Fruit fly (Drosophila melanogaster): ENCODE measurements around the gene Polr2B.

The Polr2B gene

DNA sequence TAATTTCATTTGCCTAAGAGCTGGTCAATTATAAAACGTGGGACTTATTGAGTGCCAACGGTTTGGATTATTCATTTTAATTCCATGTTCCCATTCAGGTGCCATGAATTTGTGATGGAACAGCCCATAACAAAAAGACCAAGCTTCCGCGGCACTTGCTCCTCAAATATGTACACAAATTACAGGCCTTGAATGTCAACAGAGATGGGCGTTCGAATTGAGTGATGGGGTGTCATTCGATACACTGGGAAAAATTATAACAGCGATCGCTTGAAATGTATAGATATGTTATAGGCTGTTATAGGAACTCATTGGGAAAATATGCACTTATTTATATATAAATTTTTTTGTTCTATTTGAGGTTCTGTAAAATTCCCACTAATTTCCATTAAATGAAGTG is 9.5 kb upstream of the Polr2B start (continued):
- no peak for TF ChIP-seq CG11696 (GFP tag; IDR thresholded peaks at IDR 0.05)
- no peak for TF ChIP-seq fru (optimal IDR thresholded peaks at IDR 0.05)
- no peak for TF ChIP-seq ewg (GFP tag; optimal IDR thresholded peaks at IDR 0.05)
- peak; percentile 21 for TF ChIP-seq dmrt99B (tag; optimal IDR thresholded peaks at IDR 0.05)
- TF ChIP-seq CG9932 (GFP tag; IDR thresholded peaks at IDR 0.05), result no peak
- no peak for TF ChIP-seq CG17912 (GFP tag; optimal IDR thresholded peaks at IDR 0.05)
- TF ChIP-seq NC2β (GFP tag; optimal IDR thresholded peaks at IDR 0.05), result no peak
- no peak for TF ChIP-seq CG11247 (GFP tag; IDR thresholded peaks at IDR 0.05)
- TF ChIP-seq ci (GFP tag; IDR thresholded peaks at IDR 0.05), result no peak
- TF ChIP-seq lov (optimal IDR thresholded peaks at IDR 0.05), result no peak
- no peak for TF ChIP-seq lov (GFP tag; IDR thresholded peaks at IDR 0.05)
- TF ChIP-seq CG16815 (GFP tag; optimal IDR thresholded peaks at IDR 0.05), result no peak
- TF ChIP-seq fd96Cb (tag; optimal IDR thresholded peaks at IDR 0.05), result no peak
- TF ChIP-seq CG6813 (GFP tag; optimal IDR thresholded peaks at IDR 0.05), result peak; percentile 22
- no peak for TF ChIP-seq HmgZ (tag; optimal IDR thresholded peaks at IDR 0.05)
- no peak for TF ChIP-seq knrl (GFP tag; IDR thresholded peaks at IDR 0.05; ENCODE audit: partially characterized antibody)
- no peak for TF ChIP-seq Sry-β (GFP tag; optimal IDR thresholded peaks at IDR 0.05)
- peak; percentile 36 for TF ChIP-seq tap (tag; optimal IDR thresholded peaks at IDR 0.05)
- TF ChIP-seq unpg (GFP tag; optimal IDR thresholded peaks at IDR 0.05), result no peak
- no peak for TF ChIP-seq MESR4 (GFP tag; optimal IDR thresholded peaks at IDR 0.05)
- TF ChIP-seq CTCF (GFP tag; optimal IDR thresholded peaks at IDR 0.05), result no peak
- TF ChIP-seq ERR (GFP tag; optimal IDR thresholded peaks at IDR 0.05), result no peak
- TF ChIP-seq schlank (tag; optimal IDR thresholded peaks at IDR 0.05), result no peak
- no peak for TF ChIP-seq CG11723 (GFP tag; optimal IDR thresholded peaks at IDR 0.05)
- TF ChIP-seq CG7372 (GFP tag; IDR thresholded peaks at IDR 0.05), result no peak
- no peak for TF ChIP-seq twi (tag; optimal IDR thresholded peaks at IDR 0.05)
- TF ChIP-seq nerfin-2 (GFP tag; IDR thresholded peaks at IDR 0.05; ENCODE audit: partially characterized antibody), result no peak
- TF ChIP-seq gfzf (GFP tag; optimal IDR thresholded peaks at IDR 0.05), result no peak
- TF ChIP-seq Dp (GFP tag; optimal IDR thresholded peaks at IDR 0.05), result no peak
- TF ChIP-seq otp (GFP tag; IDR thresholded peaks at IDR 0.05), result no peak
- no peak for TF ChIP-seq hkb (optimal IDR thresholded peaks at IDR 0.05)
- 0 out of 2 replicates have a peak, but pooled peaks have one; percentile 18 for TF ChIP-seq hkb (GFP tag; IDR thresholded peaks at IDR 0.05)
- no peak for TF ChIP-seq Trl (optimal IDR thresholded peaks at IDR 0.05)
- TF ChIP-seq Trl (GFP tag; optimal IDR thresholded peaks at IDR 0.05), result no peak
- TF ChIP-seq CG10366 (GFP tag; IDR thresholded peaks at IDR 0.05), result no peak
- TF ChIP-seq Xbp1 (GFP tag; optimal IDR thresholded peaks at IDR 0.05), result no peak
- TF ChIP-seq scrt (GFP tag; optimal IDR thresholded peaks at IDR 0.05), result no peak
- TF ChIP-seq lmd (GFP tag; IDR thresholded peaks at IDR 0.05), result no peak
- TF ChIP-seq HmgD (GFP tag; optimal IDR thresholded peaks at IDR 0.05), result no peak
- TF ChIP-seq Sox102F (GFP tag; optimal IDR thresholded peaks at IDR 0.05), result peak; percentile 24
- no peak for TF ChIP-seq CG17385 (GFP tag; optimal IDR thresholded peaks at IDR 0.05)
- TF ChIP-seq CG18011 (GFP tag; optimal IDR thresholded peaks at IDR 0.05), result no peak
- TF ChIP-seq Dip3 (GFP tag; optimal IDR thresholded peaks at IDR 0.05), result no peak
- TF ChIP-seq CG14014 (GFP tag; IDR thresholded peaks at IDR 0.05), result no peak
- no peak for TF ChIP-seq sima (GFP tag; optimal IDR thresholded peaks at IDR 0.05)
- no peak for TF ChIP-seq Dek (tag; optimal IDR thresholded peaks at IDR 0.05)
- TF ChIP-seq so (GFP tag; IDR thresholded peaks at IDR 0.05), result no peak
- no peak for TF ChIP-seq Abd-B (GFP tag; optimal IDR thresholded peaks at IDR 0.05)
- no peak for TF ChIP-seq CG34422 (GFP tag; IDR thresholded peaks at IDR 0.05)
- TF ChIP-seq CG6175 (GFP tag; IDR thresholded peaks at IDR 0.05), result no peak
- TF ChIP-seq sens-2 (GFP tag; IDR thresholded peaks at IDR 0.05), result no peak
- no peak for TF ChIP-seq H2.0 (GFP tag; IDR thresholded peaks at IDR 0.05)
- TF ChIP-seq Asciz (GFP tag; optimal IDR thresholded peaks at IDR 0.05), result peak; percentile 42
- peak in 1 of 2 experiments; percentile 3 for TF ChIP-seq bsh (GFP tag; optimal IDR thresholded peaks at IDR 0.05)

Measured in whole organism, embryonic.